Worm (Caenorhabditis elegans): ENCODE data around the gene srlf-33.

ce11 chrIV:11911723-11912122 lies 13.5 kb downstream of the srlf-33 start, which contains the start of gene VZK822L.2:
- TF ChIP-seq W03F9.2 (tag; optimal IDR thresholded peaks at IDR 0.05) (no peak), him-1 (tag; optimal IDR thresholded peaks at IDR 0.05) (no peak), dao-5 (tag; optimal IDR thresholded peaks at IDR 0.05) (no peak)
